Worm (Caenorhabditis elegans) whole organism, young adult: ENCODE data around the gene npr-36.

Source experiments
- B0019.2 ChIP-seq: fragments of 200-800 bp; sonication (Bioruptor generic); conservative IDR thresholded peaks from 2 replicates; pipeline ENCODE4 v1.3.6; 2022; ENCODE audit warnings: missing genetic modification reagents, missing genetic modification characterization, missing compliant biosample characterization
- B0035.1 ChIP-seq: sonication (generic microtip); optimal IDR thresholded peaks from 2 replicates; lab custom pipeline; 2016; ENCODE audit warnings: missing genetic modification characterization, mild to moderate bottlenecking, missing compliant biosample characterization, missing genotype, missing genetic modification reagents
- B0336.3 ChIP-seq: fragments of 200-800 bp; sonication (Bioruptor generic); IDR thresholded peaks from 2 replicates; pipeline ENCODE4 v1.3.6; 2022; ENCODE audit warnings: missing genetic modification characterization, missing compliant biosample characterization
- C17E4.6 ChIP-seq: fragments of 200-800 bp; sonication (Bioruptor generic); IDR thresholded peaks from 2 replicates; pipeline ENCODE4 v1.3.6; 2022; ENCODE audit warnings: missing genetic modification reagents, missing genetic modification characterization, missing compliant biosample characterization
- F10E7.11 ChIP-seq: sonication (generic microtip); optimal IDR thresholded peaks from 2 replicates; lab custom pipeline; 2017; ENCODE audit warnings: mild to moderate bottlenecking, missing genetic modification characterization, moderate library complexity, missing compliant biosample characterization
- F23B12.7 ChIP-seq: sonication (generic microtip); optimal IDR thresholded peaks from 2 replicates; lab custom pipeline; 2017; ENCODE audit warnings: missing genetic modification characterization, mild to moderate bottlenecking, missing compliant biosample characterization, antibody characterized with exemption, moderate library complexity; ENCODE audit not compliant: insufficient read depth
- F39B2.1 ChIP-seq: fragments of 200-800 bp; sonication (Bioruptor generic); IDR thresholded peaks from 2 replicates; pipeline ENCODE4 v1.3.6; 2022; ENCODE audit warnings: missing genetic modification reagents, missing genetic modification characterization, missing compliant biosample characterization
- F49E8.2 ChIP-seq: sonication (generic microtip); optimal IDR thresholded peaks from 3 replicates; lab custom pipeline; 2017; ENCODE audit warnings: missing genetic modification characterization, mild to moderate bottlenecking, missing compliant biosample characterization, antibody characterized with exemption, moderate library complexity; ENCODE audit not compliant: insufficient read depth
- F52B5.7 ChIP-seq: sonication (generic microtip); optimal IDR thresholded peaks from 2 replicates; lab custom pipeline; 2016; ENCODE audit warnings: mild to moderate bottlenecking, missing genetic modification characterization, missing compliant biosample characterization
- F57C9.4 ChIP-seq: sonication (generic microtip); optimal IDR thresholded peaks from 2 replicates; lab custom pipeline; 2017; ENCODE audit warnings: mild to moderate bottlenecking, missing genetic modification characterization, missing compliant biosample characterization
- Y53G8AR.9 ChIP-seq: fragments of 200-800 bp; sonication (Bioruptor generic); conservative IDR thresholded peaks from 2 replicates; pipeline ENCODE4 v1.3.6; 2022; ENCODE audit warnings: missing genetic modification reagents, missing genetic modification characterization, missing compliant biosample characterization
- ZK185.1 ChIP-seq: sonication (generic microtip); optimal IDR thresholded peaks from 2 replicates; lab custom pipeline; 2016; ENCODE audit warnings: mild to moderate bottlenecking, missing genetic modification characterization, missing compliant biosample characterization; ENCODE audit not compliant: poor library complexity, severe bottlenecking
- ama-1 ChIP-seq, 3 experiments: fragments of 150-350 bp in 1 of 3; sonication (generic microtip) in 2 of 3; optimal IDR thresholded peaks; 2 replicates each; lab custom pipeline; 2014 to 2018; ENCODE audit warnings: missing biosample characterization in 2 of 3, missing genetic modification characterization in 2 of 3, missing genetic modification reagents in 2 of 3
- ceh-27 ChIP-seq: fragments of 200-800 bp; sonication (Bioruptor generic); optimal IDR thresholded peaks from 2 replicates; lab custom pipeline; 2018; ENCODE audit warnings: mild to moderate bottlenecking, missing genetic modification characterization, moderate library complexity, missing compliant biosample characterization
- ceh-40 ChIP-seq: fragments of 200-800 bp; sonication (Bioruptor generic); IDR thresholded peaks from 2 replicates; pipeline ENCODE4 v1.3.6; 2022; ENCODE audit warnings: missing genetic modification characterization, missing compliant biosample characterization
- chd-7 ChIP-seq: sonication (generic microtip); optimal IDR thresholded peaks from 2 replicates; lab custom pipeline; 2016; ENCODE audit warnings: mild to moderate bottlenecking, missing genetic modification characterization, moderate library complexity, missing compliant biosample characterization
- dpl-1 ChIP-seq: fragments of 150-350 bp; optimal IDR thresholded peaks from 2 replicates; lab custom pipeline; 2014; ENCODE audit warnings: missing biosample characterization, missing genetic modification reagents, missing genetic modification characterization
- egl-44 ChIP-seq: fragments of 200-800 bp; sonication (Bioruptor generic); IDR thresholded peaks from 2 replicates; pipeline ENCODE4 v1.3.6; 2022; ENCODE audit warnings: missing genetic modification reagents, missing genetic modification characterization, missing compliant biosample characterization
- hmg-1.2 ChIP-seq: fragments of 200-800 bp; sonication (Bioruptor generic); IDR thresholded peaks from 2 replicates; pipeline ENCODE4 v1.3.6; 2022; ENCODE audit warnings: missing genetic modification reagents, missing genetic modification characterization, missing compliant biosample characterization
- hsf-1 ChIP-seq: fragments of 200-800 bp; sonication (Bioruptor generic); IDR thresholded peaks from 2 replicates; pipeline ENCODE4 v1.3.6; 2022; ENCODE audit warnings: missing genetic modification reagents, missing genetic modification characterization, missing compliant biosample characterization
- mxl-1 ChIP-seq: sonication (generic microtip); optimal IDR thresholded peaks from 2 replicates; lab custom pipeline; 2016; ENCODE audit warnings: missing genetic modification characterization, missing compliant biosample characterization
- nfya-1 ChIP-seq: sonication (generic microtip); optimal IDR thresholded peaks from 2 replicates; lab custom pipeline; 2017; ENCODE audit warnings: antibody characterized with exemption, missing compliant biosample characterization, missing genetic modification characterization, borderline replicate concordance; ENCODE audit not compliant: insufficient read depth
- rpc-1 ChIP-seq, 2 experiments: fragments of 150-350 bp in 1 of 2; sonication (generic microtip) in 1 of 2; optimal IDR thresholded peaks; 2 replicates each; lab custom pipeline; 2014 to 2018; ENCODE audit warnings: missing biosample characterization in 1 of 2, missing genetic modification characterization in 1 of 2, missing genetic modification reagents in 1 of 2, missing genotype in 1 of 2
- snpc-1.3 ChIP-seq: sonication (generic microtip); optimal IDR thresholded peaks from 2 replicates; lab custom pipeline; 2017; ENCODE audit warnings: missing genetic modification characterization, mild to moderate bottlenecking, missing compliant biosample characterization, antibody characterized with exemption, moderate library complexity, missing genotype, missing genetic modification reagents; ENCODE audit not compliant: insufficient read depth
- snpc-3.4 ChIP-seq: sonication (generic microtip); optimal IDR thresholded peaks from 2 replicates; lab custom pipeline; 2017; ENCODE audit warnings: missing genetic modification characterization, mild to moderate bottlenecking, missing compliant biosample characterization, antibody characterized with exemption, moderate library complexity, missing genotype, missing genetic modification reagents
- sptf-2 ChIP-seq: fragments of 200-800 bp; sonication (Bioruptor generic); optimal IDR thresholded peaks from 2 replicates; lab custom pipeline; 2018; ENCODE audit warnings: mild to moderate bottlenecking, missing genetic modification characterization, missing compliant biosample characterization
- tbx-9 ChIP-seq: sonication (generic microtip); optimal IDR thresholded peaks from 2 replicates; lab custom pipeline; 2016; ENCODE audit warnings: borderline replicate concordance, missing genetic modification characterization, inconsistent platforms, missing compliant biosample characterization
- tlf-1 ChIP-seq: fragments of 200-800 bp; sonication (Bioruptor generic); optimal IDR thresholded peaks from 2 replicates; lab custom pipeline; 2018; ENCODE audit warnings: mild to moderate bottlenecking, missing genetic modification characterization, missing compliant biosample characterization
- unc-130 ChIP-seq: sonication (generic microtip); optimal IDR thresholded peaks from 2 replicates; lab custom pipeline; 2016; ENCODE audit warnings: missing genetic modification reagents, missing genetic modification characterization, missing compliant biosample characterization
- unc-62 ChIP-seq: fragments of 150-350 bp; optimal IDR thresholded peaks from 2 replicates; lab custom pipeline; 2014; ENCODE audit warnings: missing biosample characterization, missing genetic modification reagents, missing genetic modification characterization
- ztf-22 ChIP-seq: fragments of 200-800 bp; sonication (Bioruptor generic); optimal IDR thresholded peaks from 2 replicates; lab custom pipeline; 2018; ENCODE audit warnings: mild to moderate bottlenecking, missing genetic modification characterization, moderate library complexity, missing compliant biosample characterization
- ztf-25 ChIP-seq: fragments of 200-800 bp; sonication (Bioruptor generic); IDR thresholded peaks from 2 replicates; pipeline ENCODE4 v1.3.6; 2022; ENCODE audit warnings: missing genetic modification reagents, missing genetic modification characterization, missing compliant biosample characterization
- ztf-26 ChIP-seq: sonication (generic microtip); optimal IDR thresholded peaks from 2 replicates; lab custom pipeline; 2017; ENCODE audit warnings: missing genetic modification characterization, missing compliant biosample characterization
- ztf-28 ChIP-seq: fragments of 200-800 bp; sonication (Bioruptor generic); IDR thresholded peaks from 2 replicates; pipeline ENCODE4 v1.3.6; 2022; ENCODE audit warnings: missing genetic modification reagents, missing genetic modification characterization, missing compliant biosample characterization
- ztf-3 ChIP-seq: fragments of 200-800 bp; sonication (Bioruptor generic); optimal IDR thresholded peaks from 2 replicates; lab custom pipeline; 2018; ENCODE audit warnings: mild to moderate bottlenecking, missing genetic modification characterization, missing compliant biosample characterization

The npr-36 gene

DNA sequence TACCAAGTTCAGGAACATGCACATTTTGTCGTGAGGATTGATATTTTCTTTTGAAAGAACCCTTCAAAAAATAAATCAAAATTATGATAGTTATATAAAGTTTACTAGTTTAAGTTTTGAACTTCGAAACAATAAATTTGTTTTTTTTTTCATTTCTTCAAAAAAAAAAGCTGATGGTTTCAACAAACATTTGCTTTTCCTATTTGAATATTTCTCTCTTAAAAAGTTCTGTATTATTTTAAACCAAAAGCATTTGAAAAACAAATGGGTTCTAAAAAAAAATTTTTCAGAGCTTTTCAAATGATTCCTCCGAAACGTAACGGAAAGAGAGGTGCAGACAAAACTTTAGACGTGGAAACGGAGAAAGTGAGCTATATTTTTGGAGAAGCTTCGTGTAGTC lies 19.1 kb upstream of the npr-36 start, which contains the start of gene C53C11.1:
Gene C53C11.1 (plus strand): TSS at position 301 of the 400 bp plus-strand sequence.
- no peak for TF ChIP-seq ZK185.1 (tag; lab: Kevin White, UChicago)

DNA sequence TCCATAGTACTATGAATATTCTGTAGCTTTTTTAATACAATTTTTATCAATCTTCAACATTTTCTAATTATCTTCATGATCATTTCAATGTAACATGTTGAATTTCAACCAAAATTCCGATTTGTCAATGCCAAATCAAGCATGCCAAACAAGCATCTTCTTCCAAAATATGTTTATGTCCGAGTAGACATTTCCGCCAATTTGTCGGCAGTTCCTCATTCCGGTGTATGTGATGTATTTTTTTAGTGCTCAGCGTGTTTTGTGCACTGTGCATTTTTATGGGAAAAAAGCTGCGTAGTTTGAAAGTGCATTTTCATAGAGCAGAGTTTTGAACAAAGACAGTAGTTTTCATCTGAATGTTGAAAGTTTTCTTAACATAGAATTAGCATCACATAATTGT lies 10.1 kb upstream of the npr-36 start:
- TF ChIP-seq B0035.1 (tag; lab: Kevin White, UChicago) (no peak), ztf-26 (tag; lab: Kevin White, UChicago) (no peak), tbx-9 (no peak), ceh-40 (GFP tag; lab: Robert Waterston, UW) (no peak), F10E7.11 (tag; lab: Kevin White, UChicago) (no peak), F39B2.1 (GFP tag; lab: Robert Waterston, UW) (no peak), ztf-25 (GFP tag; lab: Robert Waterston, UW) (no peak), ama-1 (optimal IDR thresholded peaks at IDR 0.05; lab: Kevin White, UChicago) (no peak), ama-1 (GFP tag; optimal IDR thresholded peaks at IDR 0.05; lab: Kevin White, UChicago) (no peak), egl-44 (GFP tag; lab: Robert Waterston, UW) (no peak)

DNA sequence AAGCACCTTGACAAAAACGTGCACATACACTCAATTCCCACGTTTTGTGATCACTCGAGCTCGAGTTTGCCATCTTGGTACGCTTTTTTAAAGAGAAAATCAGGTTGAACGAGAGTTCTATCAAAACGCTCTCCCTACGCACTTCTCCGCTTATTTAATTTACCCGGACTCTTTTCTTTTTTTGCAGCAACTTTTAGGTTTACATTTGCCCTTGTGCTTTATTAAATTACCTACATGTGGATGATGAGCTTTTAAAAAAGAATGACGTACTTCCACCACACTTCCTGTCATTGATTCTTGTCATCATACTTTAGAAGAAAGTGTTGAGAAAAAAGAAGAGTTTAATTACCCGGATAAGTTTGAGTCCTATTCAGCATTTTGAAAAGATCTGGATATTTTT lies 7.5 kb upstream of the npr-36 start:
- no peak for TF ChIP-seq ztf-22

DNA sequence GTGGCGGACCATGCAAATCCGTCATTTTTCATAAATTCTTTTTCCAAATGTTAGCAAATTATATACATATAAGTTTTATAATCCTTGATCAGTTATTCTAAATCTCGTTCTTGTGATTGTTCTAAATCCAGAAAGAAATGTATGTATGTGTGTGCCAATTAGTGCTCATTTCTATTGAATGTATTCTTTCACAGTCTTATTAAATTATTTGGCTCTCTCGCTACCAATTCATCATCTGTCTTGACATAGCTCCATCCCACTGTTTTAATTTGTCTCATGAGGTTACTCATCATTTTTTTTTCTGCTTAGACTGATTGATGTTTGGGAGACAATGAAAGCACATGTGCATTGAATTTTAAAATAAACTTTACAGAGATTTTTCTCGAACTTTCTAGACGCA lies 4.1 kb upstream of the npr-36 start:
- no peak for TF ChIP-seq mxl-1 (tag; lab: Kevin White, UChicago)
- TF ChIP-seq F49E8.2 (tag; lab: Kevin White, UChicago), result no peak
- TF ChIP-seq tlf-1 (GFP tag; lab: Kevin White, UChicago), result no peak
- TF ChIP-seq snpc-3.4 (tag; lab: Kevin White, UChicago), result no peak

DNA sequence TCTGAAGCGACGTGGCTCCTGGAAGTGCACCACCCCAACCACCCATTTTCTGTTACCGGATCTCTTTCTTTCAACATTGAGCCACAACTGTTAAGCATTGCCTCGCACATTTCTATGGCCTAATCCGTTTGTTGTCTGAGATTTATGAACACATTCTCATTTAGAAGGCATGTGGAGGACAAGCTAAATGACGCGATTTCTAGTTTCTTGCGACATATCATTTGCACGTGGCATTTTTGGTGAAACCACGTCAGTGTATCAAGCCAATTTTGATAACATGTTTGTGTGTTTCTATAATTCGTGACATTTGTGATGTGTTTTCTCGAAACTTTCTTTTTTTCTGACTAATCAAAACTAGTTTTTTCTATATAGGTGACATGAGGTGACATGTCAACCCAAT lies 2.8 kb upstream of the npr-36 start:
- TF ChIP-seq chd-7 (tag; lab: Kevin White, UChicago) (no peak), F57C9.4 (tag; lab: Kevin White, UChicago) (no peak), unc-130 (GFP tag; lab: Kevin White, UChicago) (no peak), hsf-1 (GFP tag; lab: Robert Waterston, UW) (no peak)

DNA sequence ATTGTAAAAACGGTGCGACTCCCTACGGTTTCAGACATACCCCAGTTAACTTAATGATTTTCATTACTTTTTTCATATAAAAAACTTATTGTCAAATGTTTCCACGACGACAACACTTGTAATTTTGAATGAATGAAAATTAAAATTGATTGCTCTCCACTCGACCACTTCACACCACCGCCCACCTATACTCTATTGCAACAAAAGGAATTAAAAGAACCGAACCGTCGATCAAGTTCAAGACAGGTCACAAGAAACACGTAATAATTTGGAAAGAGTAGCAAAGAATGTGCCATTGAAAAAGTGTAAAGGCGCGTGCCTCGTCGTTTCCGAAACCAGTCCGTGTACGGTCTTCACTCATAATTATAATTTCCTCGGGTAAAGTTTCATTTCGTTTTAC lies 3.0 kb downstream of the npr-36 start, which contains the start of gene F10D7.11:
Gene F10D7.11 (plus strand): TSS at position 301 of the 400 bp plus-strand sequence.
- no peak for TF ChIP-seq hmg-1.2 (GFP tag; lab: Robert Waterston, UW)
- no peak for TF ChIP-seq B0336.3 (GFP tag; lab: Robert Waterston, UW)
- TF ChIP-seq B0019.2 (GFP tag; lab: Robert Waterston, UW), result no peak
- no peak for TF ChIP-seq unc-62 (GFP tag; lab: Kevin White, UChicago)
- TF ChIP-seq ceh-27 (GFP tag; lab: Kevin White, UChicago), result peak; percentile 52
- no peak for TF ChIP-seq F52B5.7 (tag; lab: Kevin White, UChicago)
- no peak for TF ChIP-seq rpc-1 (optimal IDR thresholded peaks at IDR 0.05; lab: Kevin White, UChicago)
- TF ChIP-seq rpc-1 (tag; optimal IDR thresholded peaks at IDR 0.05; lab: Kevin White, UChicago), result no peak
- no peak for TF ChIP-seq hsf-1 (GFP tag; lab: Robert Waterston, UW)
- no peak for TF ChIP-seq sptf-2 (GFP tag; lab: Kevin White, UChicago)

DNA sequence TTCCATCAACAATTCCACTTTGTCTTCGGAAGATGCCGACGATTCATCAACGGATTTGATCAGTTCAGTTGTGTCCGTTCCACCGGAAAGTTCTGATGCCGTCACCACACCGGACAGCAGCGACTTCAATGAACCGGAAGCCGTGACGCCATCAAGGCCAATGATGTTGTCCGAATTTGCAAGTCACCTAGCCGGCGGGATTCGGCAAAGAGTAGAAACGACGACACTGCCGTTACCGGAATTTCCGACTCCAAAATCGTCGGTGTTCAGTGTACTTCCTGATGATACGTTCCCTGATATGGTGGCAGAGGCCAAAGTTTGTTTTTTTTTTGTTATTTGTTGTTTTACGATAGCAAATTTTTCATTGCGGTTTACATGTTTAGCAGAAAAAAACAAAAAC lies 3.9 kb downstream of the npr-36 start:
- TF ChIP-seq dpl-1 (GFP tag; lab: Kevin White, UChicago) (no peak), snpc-1.3 (tag; lab: Kevin White, UChicago) (no peak), tlf-1 (GFP tag; lab: Kevin White, UChicago) (no peak), nfya-1 (no peak), C17E4.6 (GFP tag; lab: Robert Waterston, UW) (no peak), egl-44 (GFP tag; lab: Robert Waterston, UW) (no peak), F23B12.7 (tag; lab: Kevin White, UChicago) (no peak), Y53G8AR.9 (GFP tag; lab: Robert Waterston, UW) (no peak), ztf-28 (no peak), B0019.2 (GFP tag; lab: Robert Waterston, UW) (no peak), ztf-3 (no peak)
- TF ChIP-seq, all 124 proteins: peak for 0
